Fruit fly (Drosophila melanogaster): ENCODE data around the gene CG14408.

DNA sequence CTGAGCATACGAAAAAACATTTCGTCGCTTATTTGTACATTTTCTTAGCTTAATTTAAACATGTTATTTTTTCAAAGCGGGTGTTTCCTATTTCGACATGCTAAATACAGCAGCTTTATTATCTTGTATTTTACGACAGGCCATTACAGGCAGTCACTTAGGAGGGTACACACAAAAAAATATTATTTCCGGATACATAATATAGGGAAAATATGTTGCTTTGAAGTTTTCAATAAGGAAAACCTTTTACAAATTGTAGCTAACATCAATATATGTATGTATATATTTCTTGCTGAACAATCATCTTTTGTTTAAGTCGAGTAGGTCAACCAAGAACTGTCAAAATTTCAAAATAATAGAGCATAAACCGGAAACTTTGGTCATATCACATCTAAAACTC lies 27.1 kb upstream of the CG14408 start, which contains the start of gene CG46399:
- TF ChIP-seq cnc (optimal IDR thresholded peaks at IDR 0.05) (no peak), CG11617 (GFP tag; optimal IDR thresholded peaks at IDR 0.05) (no peak), tj (GFP tag; optimal IDR thresholded peaks at IDR 0.05) (no peak)

All from whole organism, adult.